Worm (Caenorhabditis elegans) whole organism, L1 larva: Measurements from ENCODE around the gene W03A5.1.

Experiments used
- C16A3.4 ChIP-seq: fragments of 150-350 bp; optimal IDR thresholded peaks from 2 replicates; lab custom pipeline; 2014; ENCODE audit warnings: missing biosample characterization, missing genetic modification characterization
- C34B4.2 ChIP-seq: sonication (generic microtip); optimal IDR thresholded peaks from 2 replicates; lab custom pipeline; 2017; ENCODE audit warnings: mild to moderate bottlenecking, missing genetic modification characterization, missing compliant biosample characterization
- aly-2 ChIP-seq: fragments of 150-350 bp; optimal IDR thresholded peaks from 2 replicates; lab custom pipeline; 2014; ENCODE audit warnings: missing biosample characterization, missing genetic modification characterization
- ama-1 ChIP-seq: fragments of 150-350 bp; optimal IDR thresholded peaks from 2 replicates; lab custom pipeline; 2014
- blmp-1 ChIP-seq: fragments of 150-350 bp; optimal IDR thresholded peaks from 2 replicates; lab custom pipeline; 2014; ENCODE audit warnings: missing biosample characterization, missing genetic modification characterization
- ceh-82 ChIP-seq, 3 experiments: fragments of 150-350 bp in 1 of 3; sonication (generic microtip) in 2 of 3; optimal IDR thresholded peaks; 2 replicates each; lab custom pipeline; 2014 to 2017; ENCODE audit warnings: missing biosample characterization in 3 of 3, missing genetic modification characterization in 3 of 3
- dpl-1 ChIP-seq, 3 experiments: fragments of 150-350 bp in 2 of 3; sonication (generic microtip) in 1 of 3; optimal IDR thresholded peaks; 2 replicates each; lab custom pipeline; 2014 to 2017; ENCODE audit warnings: missing biosample characterization in 3 of 3, missing genetic modification characterization in 3 of 3, missing genetic modification reagents in 3 of 3
- efl-1 ChIP-seq, 4 experiments: fragments of 150-350 bp; optimal IDR thresholded peaks in 3 of 4; peaks in 1 of 4; 1 replicate in 1 of 4; 2 replicates in 3 of 4; lab custom pipeline; 2014; ENCODE audit warnings: missing biosample characterization in 2 of 4, missing genetic modification characterization in 2 of 4, missing genetic modification reagents in 2 of 4
- elt-2 ChIP-seq: sonication (generic microtip); optimal IDR thresholded peaks from 2 replicates; lab custom pipeline; 2016; ENCODE audit warnings: missing genetic modification characterization, mild to moderate bottlenecking, inconsistent platforms, missing compliant biosample characterization, missing genetic modification reagents
- elt-3 ChIP-seq, 6 experiments: fragments of 150-350 bp in 1 of 6; sonication (generic microtip); optimal IDR thresholded peaks; 2 replicates each; lab custom pipeline; 2017 to 2018; ENCODE audit warnings: missing biosample characterization in 6 of 6, missing genetic modification characterization in 6 of 6, inconsistent platforms in 1 of 6
- fkh-10 ChIP-seq: sonication (generic microtip); optimal IDR thresholded peaks from 2 replicates; lab custom pipeline; 2017; ENCODE audit warnings: missing biosample characterization, missing genetic modification reagents, missing genetic modification characterization
- fkh-4 ChIP-seq: sonication (generic microtip); optimal IDR thresholded peaks from 2 replicates; lab custom pipeline; 2016; ENCODE audit warnings: missing compliant biosample characterization, missing genetic modification characterization, borderline replicate concordance
- fkh-8 ChIP-seq: sonication (generic microtip); optimal IDR thresholded peaks from 2 replicates; lab custom pipeline; 2016; ENCODE audit warnings: mild to moderate bottlenecking, missing genetic modification characterization, missing compliant biosample characterization
- fos-1 ChIP-seq: fragments of 150-350 bp; optimal IDR thresholded peaks from 2 replicates; lab custom pipeline; 2014; ENCODE audit warnings: missing biosample characterization, missing genetic modification characterization
- hlh-17 ChIP-seq: fragments of 200-800 bp; sonication (Bioruptor generic); optimal IDR thresholded peaks from 2 replicates; lab custom pipeline; 2018; ENCODE audit warnings: missing genetic modification characterization, mild to moderate bottlenecking, missing compliant biosample characterization, moderate library complexity, borderline replicate concordance
- hlh-4 ChIP-seq: sonication (generic microtip); optimal IDR thresholded peaks from 2 replicates; lab custom pipeline; 2016; ENCODE audit warnings: mild to moderate bottlenecking, missing genetic modification characterization, missing compliant biosample characterization
- hpl-2 ChIP-seq: fragments of 150-350 bp; optimal IDR thresholded peaks from 2 replicates; lab custom pipeline; 2014; ENCODE audit warnings: missing biosample characterization, missing genetic modification reagents, missing genetic modification characterization
- irx-1 ChIP-seq: sonication (generic microtip); optimal IDR thresholded peaks from 2 replicates; lab custom pipeline; 2016; ENCODE audit warnings: missing genetic modification characterization, missing compliant biosample characterization
- lin-14 ChIP-seq: fragments of 200-800 bp; sonication (Bioruptor generic); optimal IDR thresholded peaks from 2 replicates; lab custom pipeline; 2018; ENCODE audit warnings: mild to moderate bottlenecking, missing genetic modification characterization, moderate library complexity, missing compliant biosample characterization
- lin-35 ChIP-seq, 2 experiments: fragments of 150-350 bp; optimal IDR thresholded peaks; 2 replicates each; lab custom pipeline; 2014; ENCODE audit warnings: missing biosample characterization in 2 of 2, missing genetic modification characterization in 2 of 2, missing genetic modification reagents in 2 of 2
- lir-3 ChIP-seq: sonication (generic microtip); optimal IDR thresholded peaks from 2 replicates; lab custom pipeline; 2016; ENCODE audit warnings: mild to moderate bottlenecking, missing genetic modification characterization, moderate library complexity, missing compliant biosample characterization; ENCODE audit not compliant: poor library complexity
- lsy-2 ChIP-seq, 2 experiments: fragments of 150-350 bp; optimal IDR thresholded peaks; 2 replicates each; lab custom pipeline; 2014; ENCODE audit warnings: missing biosample characterization in 2 of 2, missing genetic modification characterization in 2 of 2
- mdl-1 ChIP-seq, 2 experiments: fragments of 150-350 bp; optimal IDR thresholded peaks; 2 replicates each; lab custom pipeline; 2014 to 2017; ENCODE audit warnings: missing biosample characterization in 2 of 2, missing genetic modification characterization in 2 of 2, inconsistent platforms in 1 of 2
- mef-2 ChIP-seq: fragments of 150-350 bp; optimal IDR thresholded peaks from 2 replicates; lab custom pipeline; 2014; ENCODE audit warnings: missing biosample characterization, missing genetic modification characterization
- mep-1 ChIP-seq: fragments of 150-350 bp; optimal IDR thresholded peaks from 2 replicates; lab custom pipeline; 2014; ENCODE audit warnings: missing biosample characterization, missing genetic modification characterization
- nhr-19 ChIP-seq: fragments of 200-800 bp; sonication (Bioruptor generic); conservative IDR thresholded peaks from 2 replicates; pipeline ENCODE4 v1.3.6; 2022; ENCODE audit warnings: missing genetic modification characterization, missing compliant biosample characterization
- nhr-20 ChIP-seq: sonication (generic microtip); optimal IDR thresholded peaks from 2 replicates; lab custom pipeline; 2016; ENCODE audit warnings: mild to moderate bottlenecking, missing genetic modification characterization, missing compliant biosample characterization
- nhr-237 ChIP-seq: fragments of 150-350 bp; optimal IDR thresholded peaks from 2 replicates; lab custom pipeline; 2014; ENCODE audit warnings: missing biosample characterization, missing genetic modification characterization
- nhr-28 ChIP-seq: fragments of 150-350 bp; optimal IDR thresholded peaks from 2 replicates; lab custom pipeline; 2014; ENCODE audit warnings: missing biosample characterization, missing genetic modification characterization
- nhr-77 ChIP-seq: fragments of 150-350 bp; optimal IDR thresholded peaks from 2 replicates; lab custom pipeline; 2014; ENCODE audit warnings: missing biosample characterization, missing genetic modification characterization
- nhr-85 ChIP-seq: sonication (generic microtip); peaks from one replicate; lab custom pipeline; 2016; ENCODE audit warnings: missing genetic modification characterization, inconsistent platforms, missing compliant biosample characterization
- nhr-90 ChIP-seq: sonication (generic microtip); optimal IDR thresholded peaks from 2 replicates; lab custom pipeline; 2016; ENCODE audit warnings: mild to moderate bottlenecking, missing genetic modification characterization, missing compliant biosample characterization; ENCODE audit not compliant: poor library complexity
- pag-3 ChIP-seq: sonication (generic microtip); optimal IDR thresholded peaks from 2 replicates; lab custom pipeline; 2017; ENCODE audit warnings: missing genetic modification characterization, mild to moderate bottlenecking, missing compliant biosample characterization, antibody characterized with exemption, borderline replicate concordance; ENCODE audit not compliant: insufficient read depth
- pqm-1 ChIP-seq: sonication (generic microtip); optimal IDR thresholded peaks from 3 replicates; lab custom pipeline; 2017; ENCODE audit warnings: missing biosample characterization, missing genetic modification characterization
- skn-1 ChIP-seq: fragments of 150-350 bp; optimal IDR thresholded peaks from 2 replicates; lab custom pipeline; 2014; ENCODE audit warnings: missing biosample characterization, missing genetic modification characterization
- snu-23 ChIP-seq: sonication (generic microtip); optimal IDR thresholded peaks from 2 replicates; lab custom pipeline; 2016; ENCODE audit warnings: missing genetic modification characterization, missing compliant biosample characterization
- sox-4 ChIP-seq: sonication (generic microtip); optimal IDR thresholded peaks from 2 replicates; lab custom pipeline; 2016; ENCODE audit warnings: missing genetic modification characterization, missing compliant biosample characterization
- sup-37 ChIP-seq: fragments of 200-800 bp; sonication (Bioruptor generic); optimal IDR thresholded peaks from 2 replicates; lab custom pipeline; 2018; ENCODE audit warnings: mild to moderate bottlenecking, missing genetic modification characterization, missing compliant biosample characterization
- unc-30 ChIP-seq: sonication (generic microtip); optimal IDR thresholded peaks from 2 replicates; lab custom pipeline; 2017; ENCODE audit warnings: missing biosample characterization, missing genetic modification characterization
- unc-86 ChIP-seq: sonication (generic microtip); optimal IDR thresholded peaks from 2 replicates; lab custom pipeline; 2016; ENCODE audit warnings: missing genetic modification characterization, missing compliant biosample characterization
- unc-98 ChIP-seq: fragments of 200-800 bp; sonication (Bioruptor generic); IDR thresholded peaks from 2 replicates; pipeline ENCODE4 v1.3.6; 2022; ENCODE audit warnings: missing genetic modification characterization, missing compliant biosample characterization
- vab-15 ChIP-seq: sonication (generic microtip); optimal IDR thresholded peaks from 2 replicates; lab custom pipeline; 2017; ENCODE audit warnings: missing genotype, mild to moderate bottlenecking, missing genetic modification characterization, missing compliant biosample characterization
- xbp-1 ChIP-seq: sonication (generic microtip); optimal IDR thresholded peaks from 2 replicates; lab custom pipeline; 2016; ENCODE audit warnings: missing genetic modification characterization, missing compliant biosample characterization
- ztf-11 ChIP-seq, 2 experiments: sonication (generic microtip); optimal IDR thresholded peaks; 2 replicates each; lab custom pipeline; 2016 to 2017; ENCODE audit warnings: missing genetic modification characterization in 2 of 2, missing biosample characterization in 1 of 2, missing compliant biosample characterization in 1 of 2
- ztf-4 ChIP-seq: fragments of 150-350 bp; optimal IDR thresholded peaks from 2 replicates; lab custom pipeline; 2014; ENCODE audit warnings: missing biosample characterization, missing genetic modification characterization

W03A5.1 gene

DNA sequence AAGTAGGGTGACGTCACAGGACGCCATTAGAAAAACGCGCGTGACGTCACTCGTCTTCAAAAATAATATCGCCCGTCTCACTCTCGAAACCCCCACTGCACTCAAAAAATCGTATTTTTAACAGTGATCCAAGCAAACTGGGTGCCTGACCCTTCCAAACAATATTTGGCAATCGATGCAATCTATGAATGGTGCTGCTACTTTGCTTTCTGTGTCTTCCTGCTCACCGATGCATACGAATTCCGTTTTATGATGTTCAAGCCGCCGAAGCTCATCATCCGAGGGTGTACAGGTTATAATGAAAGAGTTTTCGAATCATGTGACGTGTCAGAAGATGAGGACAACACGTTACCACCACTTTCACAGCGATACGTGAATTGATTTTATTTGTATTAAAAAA lies at the start of gene W03A5.1:
W03A5.1 (plus strand) TSS at position 301 of the 400 bp plus-strand sequence.
- TF ChIP-seq lir-3 (tag; lab: Kevin White, UChicago): no peak

DNA sequence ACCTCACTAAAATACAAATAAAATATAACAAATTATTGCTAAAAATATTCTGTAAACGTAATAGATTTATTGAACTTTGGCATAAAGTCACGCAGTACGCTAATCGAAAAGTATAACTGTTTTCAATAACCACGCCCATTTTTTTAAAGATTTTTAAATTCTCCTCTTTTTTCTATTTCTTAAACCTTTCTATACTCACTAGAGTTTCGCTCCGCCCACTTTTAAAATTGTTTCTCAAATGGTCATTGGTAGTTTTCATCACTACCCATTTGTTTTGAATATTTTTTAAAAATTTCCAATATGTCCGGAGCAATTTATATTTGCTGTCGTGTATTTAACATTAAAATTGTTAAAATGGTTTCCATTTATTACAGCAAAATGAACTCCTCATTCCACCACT lies 45.8 kb upstream of the W03A5.1 start, which contains the start of gene Y32H12A.1:
Y32H12A.1 (plus strand) TSS at position 301 of the 400 bp plus-strand sequence.
- TF ChIP-seq pag-3 (tag; lab: Kevin White, UChicago) (no peak), hpl-2 (GFP tag; lab: Kevin White, UChicago) (no peak), fkh-10 (GFP tag; lab: Kevin White, UChicago) (no peak), ama-1 (lab: Kevin White, UChicago) (no peak), elt-3 (tag; optimal IDR thresholded peaks at IDR 0.05; lab: Kevin White, UChicago) (no peak), nhr-28 (tag; lab: Kevin White, UChicago) (no peak)

DNA sequence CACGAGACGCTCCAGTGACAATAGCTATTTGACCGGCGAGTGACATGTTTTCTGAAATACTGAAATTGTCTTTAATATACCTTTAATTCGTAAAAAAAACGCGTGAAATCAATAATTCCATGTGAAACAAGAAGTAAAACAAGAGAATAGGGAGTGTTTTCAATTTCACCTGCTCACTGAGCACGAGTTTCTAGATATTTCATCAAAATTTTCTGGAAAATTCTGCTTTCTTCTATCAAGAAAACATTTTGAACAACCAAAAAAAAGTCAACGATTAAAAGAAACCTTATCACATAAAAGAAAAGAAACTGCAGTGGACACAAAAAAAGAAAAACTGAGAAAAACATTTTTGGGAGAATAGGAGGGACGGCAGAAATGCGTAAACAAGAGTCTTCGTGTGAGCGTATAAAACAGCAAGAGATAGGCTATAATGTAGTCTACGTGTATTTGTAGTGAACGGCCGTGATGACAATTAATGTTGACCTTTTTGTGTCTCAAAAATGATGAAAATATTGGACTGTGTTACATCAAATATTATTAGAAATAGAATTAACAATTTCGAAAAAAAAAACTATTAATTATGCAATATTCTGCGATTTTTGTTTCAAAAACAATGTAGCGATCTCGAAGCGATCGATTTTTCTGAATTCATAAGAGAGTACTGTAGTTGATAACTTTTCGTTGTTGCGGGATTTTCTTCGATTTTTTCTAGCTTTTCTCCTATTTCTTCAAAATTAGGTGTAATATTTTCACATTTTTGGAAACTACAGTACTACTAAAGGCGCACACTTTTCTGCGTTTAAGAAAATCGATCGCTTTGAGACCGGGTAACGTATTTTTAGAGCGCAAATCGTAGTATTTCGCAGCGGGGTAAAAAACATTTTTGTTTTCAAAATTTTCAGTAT lies 39.4 kb upstream of the W03A5.1 start, which contains the start of gene dhs-9:
dhs-9 (minus strand) TSS at position 51 of the 905 bp plus-strand sequence.
- peak in 1 of 2 experiments; percentile 1 for TF ChIP-seq mdl-1 (tag; optimal IDR thresholded peaks at IDR 0.05; lab: Kevin White, UChicago)
- TF ChIP-seq unc-86: no peak
- no peak for TF ChIP-seq fos-1
- peak; percentile 82 for TF ChIP-seq nhr-85 (tag; lab: Kevin White, UChicago)
- TF ChIP-seq mep-1: peak; percentile 34
- TF ChIP-seq hlh-17 (GFP tag; lab: Kevin White, UChicago): no peak
- TF ChIP-seq efl-1 (optimal IDR thresholded peaks at IDR 0.05; lab: Kevin White, UChicago): no peak
- TF ChIP-seq efl-1 (GFP tag; optimal IDR thresholded peaks at IDR 0.05 in 1 of 2; lab: Kevin White, UChicago): peak in 1 of 2 experiments; percentile 56
- peak in 1 of 2 experiments; percentile 20 for TF ChIP-seq lsy-2 (tag; optimal IDR thresholded peaks at IDR 0.05; lab: Kevin White, UChicago)
- no peak for TF ChIP-seq mef-2 (tag; lab: Kevin White, UChicago)
- TF ChIP-seq lir-3 (tag; lab: Kevin White, UChicago): no peak
- no peak for TF ChIP-seq unc-30
- TF ChIP-seq lin-35 (GFP tag; optimal IDR thresholded peaks at IDR 0.05; lab: Kevin White, UChicago): peak in 1 of 2 experiments; percentile 32
- TF ChIP-seq fkh-10 (GFP tag; lab: Kevin White, UChicago): no peak
- TF ChIP-seq blmp-1 (tag; lab: Kevin White, UChicago): peak; percentile 46
- no peak for TF ChIP-seq sup-37 (GFP tag; lab: Kevin White, UChicago)
- TF ChIP-seq skn-1 (tag; lab: Kevin White, UChicago): peak; percentile 47
- no peak for TF ChIP-seq ztf-4 (tag; lab: Kevin White, UChicago)
- TF ChIP-seq vab-15 (tag; lab: Kevin White, UChicago): no peak
- no peak for TF ChIP-seq C34B4.2
- TF ChIP-seq lin-14 (GFP tag; lab: Kevin White, UChicago): peak; percentile 71
- peak; percentile 12 for TF ChIP-seq xbp-1 (tag; lab: Kevin White, UChicago)
- peak; percentile 53 for TF ChIP-seq snu-23 (GFP tag; lab: Kevin White, UChicago)
- TF ChIP-seq nhr-19: peak; percentile 7; the same call in 1 of the 2 replicates
- TF ChIP-seq fkh-8 (tag; lab: Kevin White, UChicago): no peak
- TF ChIP-seq fkh-4: no peak
- no peak for TF ChIP-seq nhr-28 (tag; lab: Kevin White, UChicago)
- no peak for TF ChIP-seq irx-1 (tag; lab: Kevin White, UChicago)
- TF ChIP-seq unc-98 (GFP tag; lab: Robert Waterston, UW): no peak
- no peak for TF ChIP-seq ztf-11 (tag; optimal IDR thresholded peaks at IDR 0.05; lab: Kevin White, UChicago)
- no peak for TF ChIP-seq pqm-1
- no peak for TF ChIP-seq aly-2 (tag; lab: Kevin White, UChicago)
- peak; percentile 44 for TF ChIP-seq elt-2 (tag; lab: Kevin White, UChicago)
- TF ChIP-seq nhr-20 (tag; lab: Kevin White, UChicago): peak; percentile 92
- peak; percentile 21 for TF ChIP-seq nhr-90 (tag; lab: Kevin White, UChicago)
- TF ChIP-seq sox-4 (tag; lab: Kevin White, UChicago): no peak
- no peak for TF ChIP-seq hlh-4 (tag; lab: Kevin White, UChicago)
- peak; percentile 22 for TF ChIP-seq C16A3.4 (tag; lab: Kevin White, UChicago)
- TF ChIP-seq dpl-1 (GFP tag; optimal IDR thresholded peaks at IDR 0.05; lab: Kevin White, UChicago): peak in 1 of 3 experiments; percentile 20
- peak in 4 of 6 experiments; percentile 3 to 58 (median 15) for TF ChIP-seq elt-3 (tag; optimal IDR thresholded peaks at IDR 0.05; lab: Kevin White, UChicago)
- TF ChIP-seq ceh-82 (tag; optimal IDR thresholded peaks at IDR 0.05; lab: Kevin White, UChicago): no peak
- no peak for TF ChIP-seq nhr-237 (tag; lab: Kevin White, UChicago)
- TF ChIP-seq nhr-77 (tag; lab: Kevin White, UChicago): no peak
